Worm (Caenorhabditis elegans): ENCODE results near the gene C47D12.2.
A peak's percentile ranks its signal among the peaks of the same experiment; 100 is the strongest.

DNA sequence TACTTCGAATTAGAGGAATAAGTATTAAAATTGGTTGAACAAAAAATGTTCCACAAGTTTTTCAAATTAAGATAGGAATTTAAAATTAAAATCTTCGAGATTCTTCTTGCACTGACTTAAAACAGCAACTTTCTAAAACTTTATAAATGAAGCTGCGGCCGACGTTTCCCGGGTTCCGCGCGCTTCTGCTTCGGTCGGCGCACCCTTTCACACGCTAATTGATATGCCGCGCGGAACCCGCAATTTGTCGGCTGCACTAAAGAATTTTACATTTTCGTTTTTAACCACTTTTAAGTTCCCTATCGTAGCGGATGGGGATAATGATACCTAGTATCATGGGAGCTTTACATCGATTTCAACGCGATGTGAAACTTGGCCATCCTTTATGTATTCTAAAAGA is 38.6 kb downstream of the C47D12.2 start:
- TF ChIP-seq lin-13 (GFP tag; optimal IDR thresholded peaks at IDR 0.05), result no peak
- no peak for TF ChIP-seq fkh-4 (tag; optimal IDR thresholded peaks at IDR 0.05; ENCODE audit: borderline replicate concordance)
- no peak for TF ChIP-seq jun-1 (tag; optimal IDR thresholded peaks at IDR 0.05)
- no peak for TF ChIP-seq sptf-1 (tag; optimal IDR thresholded peaks at IDR 0.05)
- no peak for TF ChIP-seq nhr-85 (tag)
- no peak for TF ChIP-seq ama-1 (optimal IDR thresholded peaks at IDR 0.05)
- no peak for TF ChIP-seq mdl-1 (tag; optimal IDR thresholded peaks at IDR 0.05)
- no peak for TF ChIP-seq unc-130 (tag; optimal IDR thresholded peaks at IDR 0.05)
- TF ChIP-seq nhr-77 (tag; optimal IDR thresholded peaks at IDR 0.05), result no peak
- TF ChIP-seq elt-2 (tag; optimal IDR thresholded peaks at IDR 0.05), result no peak
- no peak for TF ChIP-seq efl-1 (optimal IDR thresholded peaks at IDR 0.05)
- TF ChIP-seq efl-1 (GFP tag; optimal IDR thresholded peaks at IDR 0.05 in 1 of 2), result peak in 1 of 2 experiments; percentile 43
- TF ChIP-seq aly-2 (tag; optimal IDR thresholded peaks at IDR 0.05), result no peak
